Worm (Caenorhabditis elegans) whole organism, young adult: ENCODE measurements around the gene C26F1.1.

Experiments
- F39B2.1 ChIP-seq: fragments of 200-800 bp; sonication (Bioruptor generic); IDR thresholded peaks from 2 replicates; pipeline ENCODE4 v1.3.6; 2022; ENCODE audit warnings: missing genetic modification reagents, missing genetic modification characterization, missing compliant biosample characterization
- Y53F4B.3 ChIP-seq: fragments of 200-800 bp; sonication (Bioruptor generic); IDR thresholded peaks from 2 replicates; pipeline ENCODE4 v1.3.6; 2022; ENCODE audit warnings: missing genetic modification reagents, missing genetic modification characterization, missing compliant biosample characterization
- ZK185.1 ChIP-seq: sonication (generic microtip); optimal IDR thresholded peaks from 2 replicates; lab custom pipeline; 2016; ENCODE audit warnings: mild to moderate bottlenecking, missing genetic modification characterization, missing compliant biosample characterization; ENCODE audit not compliant: poor library complexity, severe bottlenecking
- madf-10 ChIP-seq: sonication (generic microtip); optimal IDR thresholded peaks from 2 replicates; lab custom pipeline; 2016; ENCODE audit warnings: mild to moderate bottlenecking, missing genetic modification characterization, missing compliant biosample characterization
- nfya-1 ChIP-seq: sonication (generic microtip); optimal IDR thresholded peaks from 2 replicates; lab custom pipeline; 2017; ENCODE audit warnings: antibody characterized with exemption, missing compliant biosample characterization, missing genetic modification characterization, borderline replicate concordance; ENCODE audit not compliant: insufficient read depth
- repo-1 ChIP-seq: sonication (generic microtip); optimal IDR thresholded peaks from 2 replicates; lab custom pipeline; 2017; ENCODE audit warnings: mild to moderate bottlenecking, missing genetic modification characterization, missing compliant biosample characterization
- sdz-38 ChIP-seq: sonication (generic microtip); optimal IDR thresholded peaks from 2 replicates; lab custom pipeline; 2016; ENCODE audit warnings: missing genotype, missing genetic modification characterization, missing compliant biosample characterization
- snpc-1.3 ChIP-seq: sonication (generic microtip); optimal IDR thresholded peaks from 2 replicates; lab custom pipeline; 2017; ENCODE audit warnings: missing genetic modification characterization, mild to moderate bottlenecking, missing compliant biosample characterization, antibody characterized with exemption, moderate library complexity, missing genotype, missing genetic modification reagents; ENCODE audit not compliant: insufficient read depth
- somi-1 ChIP-seq: fragments of 200-800 bp; sonication (Bioruptor generic); optimal IDR thresholded peaks from 2 replicates; lab custom pipeline; 2018; ENCODE audit warnings: mild to moderate bottlenecking, missing genetic modification characterization, missing compliant biosample characterization
- unc-130 ChIP-seq: sonication (generic microtip); optimal IDR thresholded peaks from 2 replicates; lab custom pipeline; 2016; ENCODE audit warnings: missing genetic modification reagents, missing genetic modification characterization, missing compliant biosample characterization
- unc-62 ChIP-seq: fragments of 150-350 bp; optimal IDR thresholded peaks from 2 replicates; lab custom pipeline; 2014; ENCODE audit warnings: missing biosample characterization, missing genetic modification reagents, missing genetic modification characterization

ce11 chrV:7739949-7740348 is 45.3 kb upstream of the C26F1.1 start:
- TF ChIP-seq nfya-1 (tag; lab: Kevin White, UChicago), result no peak
- no peak for TF ChIP-seq snpc-1.3 (tag; lab: Kevin White, UChicago)
- no peak for TF ChIP-seq unc-62 (GFP tag; lab: Kevin White, UChicago)
- TF ChIP-seq unc-130 (GFP tag; lab: Kevin White, UChicago), result no peak
- TF ChIP-seq sdz-38 (tag; lab: Kevin White, UChicago), result no peak
- no peak for TF ChIP-seq madf-10 (tag; lab: Kevin White, UChicago)
- TF ChIP-seq somi-1 (GFP tag; lab: Kevin White, UChicago), result no peak
- no peak for TF ChIP-seq Y53F4B.3
- TF ChIP-seq F39B2.1 (GFP tag; lab: Robert Waterston, UW), result no peak
- TF ChIP-seq repo-1 (tag; lab: Kevin White, UChicago), result no peak
- TF ChIP-seq ZK185.1 (tag; lab: Kevin White, UChicago), result no peak
